Fruit fly (Drosophila melanogaster): ENCODE measurements around the gene CG3164.

The CG3164 gene

dm6 chr2L:102161-102761 is 28.3 kb downstream of the CG3164 start, which contains the start of gene Creld (continued):
- no peak for TF ChIP-seq lab (GFP tag; optimal IDR thresholded peaks at IDR 0.05)
- peak; percentile 100 for TF ChIP-seq sna (GFP tag; IDR thresholded peaks at IDR 0.05; ENCODE audit: partially characterized antibody)
- TF ChIP-seq dpn (GFP tag; optimal IDR thresholded peaks at IDR 0.05), result no peak
- TF ChIP-seq CG16863 (GFP tag; optimal IDR thresholded peaks at IDR 0.05), result no peak
- TF ChIP-seq Fer3 (tag; optimal IDR thresholded peaks at IDR 0.05), result no peak
- peak; percentile 65 for TF ChIP-seq sens (GFP tag)
- no peak for TF ChIP-seq CG16779 (GFP tag; IDR thresholded peaks at IDR 0.05)
- TF ChIP-seq Tbp (GFP tag; optimal IDR thresholded peaks at IDR 0.05), result no peak
- TF ChIP-seq CG3065 (GFP tag; optimal IDR thresholded peaks at IDR 0.05), result no peak
- TF ChIP-seq emc (GFP tag; optimal IDR thresholded peaks at IDR 0.05), result no peak
- no peak for TF ChIP-seq nom (GFP tag; optimal IDR thresholded peaks at IDR 0.05)
- TF ChIP-seq CG3726 (GFP tag; IDR thresholded peaks at IDR 0.05), result no peak
- TF ChIP-seq Asciz (GFP tag; optimal IDR thresholded peaks at IDR 0.05), result no peak
- TF ChIP-seq CG7357 (GFP tag; IDR thresholded peaks at IDR 0.05), result no peak
- TF ChIP-seq Chrac-16 (GFP tag; optimal IDR thresholded peaks at IDR 0.05), result no peak
- no peak for TF ChIP-seq CG12299 (tag; optimal IDR thresholded peaks at IDR 0.05)
- TF ChIP-seq vfl (GFP tag; optimal IDR thresholded peaks at IDR 0.05), result peak; percentile 23
- peak; percentile 67 for TF ChIP-seq YL-1 (GFP tag; optimal IDR thresholded peaks at IDR 0.05)
- no peak for TF ChIP-seq jigr1 (GFP tag; IDR thresholded peaks at IDR 0.05)
- TF ChIP-seq Dbx (GFP tag; IDR thresholded peaks at IDR 0.05), result peak; percentile 51; the same call in 1 of the 3 replicates
- no peak for TF ChIP-seq MTF-1 (GFP tag; optimal IDR thresholded peaks at IDR 0.05; ENCODE audit: borderline replicate concordance)
- TF ChIP-seq Atf3 (GFP tag; optimal IDR thresholded peaks at IDR 0.05), result no peak
- no peak for TF ChIP-seq dati (GFP tag; IDR thresholded peaks at IDR 0.05)
- no peak for TF ChIP-seq CG31441 (GFP tag; IDR thresholded peaks at IDR 0.05)
- peak; percentile 34 for TF ChIP-seq Xbp1 (GFP tag; optimal IDR thresholded peaks at IDR 0.05)
- TF ChIP-seq org-1 (GFP tag; optimal IDR thresholded peaks at IDR 0.05), result no peak
- TF ChIP-seq dmrt11E (tag; optimal IDR thresholded peaks at IDR 0.05), result no peak
- TF ChIP-seq CkIIα-i1 (GFP tag; IDR thresholded peaks at IDR 0.05), result no peak
- TF ChIP-seq tll (GFP tag; optimal IDR thresholded peaks at IDR 0.05), result no peak
- TF ChIP-seq disco-r (GFP tag; optimal IDR thresholded peaks at IDR 0.05), result no peak
- TF ChIP-seq CG8765 (GFP tag; IDR thresholded peaks at IDR 0.05), result no peak
- no peak for TF ChIP-seq stc (GFP tag; IDR thresholded peaks at IDR 0.05)
- no peak for TF ChIP-seq CG6689 (GFP tag; IDR thresholded peaks at IDR 0.05)
- TF ChIP-seq sr (GFP tag; IDR thresholded peaks at IDR 0.05), result no peak
- peak; percentile 40 for TF ChIP-seq CTCF (GFP tag; optimal IDR thresholded peaks at IDR 0.05)
- TF ChIP-seq HLH4C (GFP tag; IDR thresholded peaks at IDR 0.05; ENCODE audit: partially characterized antibody), result peak; percentile 100
- TF ChIP-seq Nf-YA (GFP tag; IDR thresholded peaks at IDR 0.05), result no peak
- TF ChIP-seq sisA (GFP tag; IDR thresholded peaks at IDR 0.05), result no peak
- TF ChIP-seq sim (GFP tag; IDR thresholded peaks at IDR 0.05), result no peak
- TF ChIP-seq tna (GFP tag; IDR thresholded peaks at IDR 0.05; ENCODE audit: partially characterized antibody), result peak; percentile 100
- TF ChIP-seq lbe (GFP tag; optimal IDR thresholded peaks at IDR 0.05), result peak; percentile 61
- no peak for TF ChIP-seq p53 (GFP tag; optimal IDR thresholded peaks at IDR 0.05)
- TF ChIP-seq CG13287 (GFP tag; IDR thresholded peaks at IDR 0.05; ENCODE audit: partially characterized antibody), result peak; percentile 100
- peak; percentile 99 for TF ChIP-seq CG7963 (GFP tag; IDR thresholded peaks at IDR 0.05; ENCODE audit: partially characterized antibody)
- TF ChIP-seq CG2875 (GFP tag; optimal IDR thresholded peaks at IDR 0.05), result no peak
- no peak for TF ChIP-seq Hand (GFP tag; optimal IDR thresholded peaks at IDR 0.05)
- TF ChIP-seq tup (GFP tag; optimal IDR thresholded peaks at IDR 0.05), result no peak
- no peak for TF ChIP-seq CG8281 (tag; optimal IDR thresholded peaks at IDR 0.05)
- peak; percentile 100 for TF ChIP-seq CG42726 (GFP tag; IDR thresholded peaks at IDR 0.05; ENCODE audit: partially characterized antibody)
- TF ChIP-seq CHES-1-like (GFP tag; optimal IDR thresholded peaks at IDR 0.05), result peak; percentile 14
- TF ChIP-seq zf30C (GFP tag; optimal IDR thresholded peaks at IDR 0.05), result no peak

Data from whole organism, embryonic.